Worm (Caenorhabditis elegans): ENCODE data around the gene F20G2.2.

The F20G2.2 gene

DNA sequence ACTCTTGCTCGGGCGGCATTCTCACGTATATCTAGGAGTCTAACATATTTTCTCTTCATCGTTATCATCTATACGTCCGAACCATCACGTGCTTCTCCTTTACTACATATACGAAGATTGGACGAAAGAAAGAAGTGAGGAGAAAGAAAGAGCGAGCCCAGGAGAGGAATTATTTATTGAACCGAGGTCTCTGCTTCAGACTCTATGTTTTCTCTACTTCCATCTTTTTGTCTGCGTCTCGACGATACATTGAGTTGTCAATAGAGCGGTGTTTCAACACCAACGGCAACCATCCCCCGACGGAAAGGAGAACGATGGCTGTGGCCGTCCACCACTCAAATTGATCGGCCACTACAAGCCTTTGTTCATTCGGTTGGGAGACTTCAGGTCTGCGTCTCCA lies 33.2 kb upstream of the F20G2.2 start (continued):
- TF ChIP-seq hlh-17 (GFP tag; optimal IDR thresholded peaks at IDR 0.05; ENCODE audit: borderline replicate concordance) (no peak), snu-23 (GFP tag; optimal IDR thresholded peaks at IDR 0.05) (peak; percentile 93), zip-4 (GFP tag; optimal IDR thresholded peaks at IDR 0.05) (peak; percentile 16), ceh-63 (GFP tag; optimal IDR thresholded peaks at IDR 0.05) (no peak), isw-1 (GFP tag; IDR thresholded peaks at IDR 0.05) (peak; percentile 70), unc-30 (tag; optimal IDR thresholded peaks at IDR 0.05) (no peak), elt-2 (tag; optimal IDR thresholded peaks at IDR 0.05) (peak; percentile 75), aha-1 (tag; optimal IDR thresholded peaks at IDR 0.05) (no peak), snpc-4 (tag; optimal IDR thresholded peaks at IDR 0.05) (peak; percentile 39), dsc-1 (tag; optimal IDR thresholded peaks at IDR 0.05) (peak; percentile 77), F16B12.6 (tag; optimal IDR thresholded peaks at IDR 0.05) (peak; percentile 19), unc-62 (GFP tag; optimal IDR thresholded peaks at IDR 0.05) (no peak), lir-3 (tag; optimal IDR thresholded peaks at IDR 0.05; ENCODE audit: poor library complexity) (peak; percentile 73), lin-15B (tag; optimal IDR thresholded peaks at IDR 0.05) (peak; percentile 88), nhr-85 (tag) (peak; percentile 75), nhr-47 (tag; optimal IDR thresholded peaks at IDR 0.05) (peak; percentile 83), C04F5.9 (tag; optimal IDR thresholded peaks at IDR 0.05) (no peak), ama-1 (optimal IDR thresholded peaks at IDR 0.05) (peak; percentile 15), lin-39 (tag; optimal IDR thresholded peaks at IDR 0.05) (peak; percentile 49), tbx-2 (tag; optimal IDR thresholded peaks at IDR 0.05) (peak; percentile 87), fkh-8 (tag; optimal IDR thresholded peaks at IDR 0.05) (peak; percentile 85), sup-37 (GFP tag; optimal IDR thresholded peaks at IDR 0.05) (no peak), swsn-7 (tag; optimal IDR thresholded peaks at IDR 0.05) (peak; percentile 81), xbp-1 (tag; optimal IDR thresholded peaks at IDR 0.05) (peak; percentile 70), unc-86 (tag; optimal IDR thresholded peaks at IDR 0.05) (peak; percentile 83), tlp-1 (tag; optimal IDR thresholded peaks at IDR 0.05) (no peak), fos-1 (tag; optimal IDR thresholded peaks at IDR 0.05) (peak; percentile 76), alr-1 (tag; optimal IDR thresholded peaks at IDR 0.05; ENCODE audit: borderline replicate concordance) (no peak), nhr-71 (tag; optimal IDR thresholded peaks at IDR 0.05) (peak; percentile 95), efl-3 (GFP tag; optimal IDR thresholded peaks at IDR 0.05) (no peak), mef-2 (tag; optimal IDR thresholded peaks at IDR 0.05) (peak; percentile 66), hlh-4 (tag; optimal IDR thresholded peaks at IDR 0.05) (no peak), lsy-2 (tag; optimal IDR thresholded peaks at IDR 0.05) (peak; percentile 77 to 94), ets-5 (GFP tag; IDR thresholded peaks at IDR 0.05) (no peak), rnt-1 (tag; optimal IDR thresholded peaks at IDR 0.05) (peak; percentile 80), grh-1 (GFP tag; IDR thresholded peaks at IDR 0.05) (peak; percentile 55), lin-14 (GFP tag; optimal IDR thresholded peaks at IDR 0.05) (peak; percentile 98), egl-27 (tag; optimal IDR thresholded peaks at IDR 0.05) (peak; percentile 21 to 68), nhr-19 (GFP tag; conservative IDR thresholded peaks at IDR 0.05) (peak; percentile 84), unc-130 (tag; optimal IDR thresholded peaks at IDR 0.05) (peak; percentile 89), dpl-1 (GFP tag; optimal IDR thresholded peaks at IDR 0.05) (peak; percentile 30 to 76 (median 65)), jun-1 (tag; optimal IDR thresholded peaks at IDR 0.05) (peak; percentile 65), ceh-82 (tag; optimal IDR thresholded peaks at IDR 0.05) (peak; percentile 57 to 92 (median 83)), C34B4.2 (tag; optimal IDR thresholded peaks at IDR 0.05) (no peak), nhr-12 (tag; optimal IDR thresholded peaks at IDR 0.05) (no peak), nhr-84 (tag; optimal IDR thresholded peaks at IDR 0.05) (no peak), mab-9 (GFP tag; IDR thresholded peaks at IDR 0.05) (no peak), nhr-76 (tag; optimal IDR thresholded peaks at IDR 0.05) (no peak), nhr-11 (tag; optimal IDR thresholded peaks at IDR 0.05) (peak; percentile 5), egl-13 (tag; optimal IDR thresholded peaks at IDR 0.05) (peak; percentile 77), mdl-1 (tag; optimal IDR thresholded peaks at IDR 0.05) (peak in 1 of 2 experiments; percentile 77), nhr-28 (tag; optimal IDR thresholded peaks at IDR 0.05) (no peak), lin-13 (GFP tag; optimal IDR thresholded peaks at IDR 0.05) (peak; percentile 74)
